Worm (Caenorhabditis elegans) whole organism, L4 larva: ENCODE measurements around the gene hrpf-2.

ENCODE experiments used
- F10B5.3 ChIP-seq: sonication (generic microtip); optimal IDR thresholded peaks from 2 replicates; lab custom pipeline; 2016; ENCODE audit warnings: mild to moderate bottlenecking, missing genetic modification characterization, missing compliant biosample characterization
- F37D6.2 ChIP-seq: sonication (generic microtip); optimal IDR thresholded peaks from 2 replicates; lab custom pipeline; 2016; ENCODE audit warnings: mild to moderate bottlenecking, missing genetic modification characterization, missing compliant biosample characterization
- F44E2.7 ChIP-seq: fragments of 200-800 bp; sonication (Bioruptor generic); IDR thresholded peaks from 2 replicates; pipeline ENCODE4 v2.1.2; 2022; ENCODE audit warnings: missing genetic modification characterization, missing compliant biosample characterization
- R02D3.7 ChIP-seq: fragments of 150-350 bp; sonication (generic microtip); optimal IDR thresholded peaks from 3 replicates; lab custom pipeline; 2014; ENCODE audit warnings: missing biosample characterization, missing genetic modification characterization
- aha-1 ChIP-seq: fragments of 150-350 bp; peaks from one replicate; lab custom pipeline; 2014; ENCODE audit warnings: missing biosample characterization, missing genetic modification characterization
- ceh-82 ChIP-seq: sonication (generic microtip); optimal IDR thresholded peaks from 2 replicates; lab custom pipeline; 2017; ENCODE audit warnings: missing biosample characterization, missing genetic modification characterization
- ces-1 ChIP-seq: fragments of 150-350 bp; sonication (generic microtip); optimal IDR thresholded peaks from 4 replicates; lab custom pipeline; 2014; ENCODE audit warnings: missing biosample characterization, missing genetic modification reagents, missing genetic modification characterization
- ctbp-1 ChIP-seq: fragments of 200-800 bp; sonication (Bioruptor generic); IDR thresholded peaks from 2 replicates; pipeline ENCODE4 v1.3.6; 2022; ENCODE audit warnings: missing genetic modification reagents, missing genetic modification characterization, missing compliant biosample characterization
- daf-16 ChIP-seq, 3 experiments: sonication (generic microtip); optimal IDR thresholded peaks; 2 replicates each; lab custom pipeline; 2016 to 2017; ENCODE audit warnings: missing genetic modification characterization in 3 of 3, missing genetic modification reagents in 3 of 3, mild to moderate bottlenecking in 2 of 3, missing compliant biosample characterization in 2 of 3, missing biosample characterization in 1 of 3, moderate library complexity in 1 of 3
- dpl-1 ChIP-seq: fragments of 150-350 bp; optimal IDR thresholded peaks from 2 replicates; lab custom pipeline; 2014; ENCODE audit warnings: missing biosample characterization, missing genetic modification reagents, missing genetic modification characterization
- egl-27 ChIP-seq: sonication (generic microtip); optimal IDR thresholded peaks from 3 replicates; lab custom pipeline; 2017; ENCODE audit warnings: missing biosample characterization, missing genetic modification reagents, missing genetic modification characterization
- egl-43 ChIP-seq: fragments of 200-800 bp; sonication (Bioruptor generic); IDR thresholded peaks from 2 replicates; pipeline ENCODE4 v1.3.6; 2022; ENCODE audit warnings: missing genetic modification reagents, missing genetic modification characterization, missing compliant biosample characterization
- fkh-10 ChIP-seq: fragments of 150-350 bp; optimal IDR thresholded peaks from 2 replicates; lab custom pipeline; 2014; ENCODE audit warnings: missing biosample characterization, missing genetic modification reagents, missing genetic modification characterization
- fos-1 ChIP-seq: fragments of 150-350 bp; optimal IDR thresholded peaks from 2 replicates; lab custom pipeline; 2014; ENCODE audit warnings: missing biosample characterization, missing genetic modification characterization
- hlh-30 ChIP-seq: sonication (generic microtip); optimal IDR thresholded peaks from 2 replicates; lab custom pipeline; 2017; ENCODE audit warnings: antibody characterized with exemption, mild to moderate bottlenecking, missing genetic modification characterization, missing compliant biosample characterization; ENCODE audit not compliant: insufficient read depth
- hmg-1.1 ChIP-seq: fragments of 200-800 bp; sonication (Bioruptor generic); IDR thresholded peaks from 2 replicates; pipeline ENCODE4 v1.3.6; 2022; ENCODE audit warnings: missing genetic modification reagents, missing genetic modification characterization, missing compliant biosample characterization
- lim-7 ChIP-seq: fragments of 200-800 bp; sonication (Bioruptor generic); IDR thresholded peaks from 2 replicates; pipeline ENCODE4 v1.3.6; 2022; ENCODE audit warnings: missing genetic modification characterization, missing compliant biosample characterization
- lin-1 ChIP-seq: fragments of 200-800 bp; sonication (Bioruptor generic); IDR thresholded peaks from 2 replicates; pipeline ENCODE4 v1.3.6; 2022; ENCODE audit warnings: missing genetic modification reagents, missing genetic modification characterization, missing compliant biosample characterization
- lin-29 ChIP-seq: fragments of 200-800 bp; sonication (Bioruptor generic); IDR thresholded peaks from 2 replicates; pipeline ENCODE4 v1.3.6; 2022; ENCODE audit warnings: missing genetic modification reagents, missing genetic modification characterization, missing compliant biosample characterization
- lin-38 ChIP-seq: fragments of 200-800 bp; sonication (Bioruptor generic); IDR thresholded peaks from 2 replicates; pipeline ENCODE4 v1.3.6; 2022; ENCODE audit warnings: missing genetic modification reagents, missing genetic modification characterization, missing compliant biosample characterization
- lin-39 ChIP-seq: fragments of 150-350 bp; optimal IDR thresholded peaks from 2 replicates; lab custom pipeline; 2014; ENCODE audit warnings: missing biosample characterization, missing genetic modification reagents, missing genetic modification characterization
- lsy-2 ChIP-seq, 2 experiments: fragments of 150-350 bp in 1 of 2; sonication (generic microtip) in 1 of 2; optimal IDR thresholded peaks; 2 replicates each; lab custom pipeline; 2014 to 2017; ENCODE audit warnings: missing biosample characterization in 2 of 2, missing genetic modification characterization in 2 of 2
- madf-5 ChIP-seq, 2 experiments: fragments of 200-800 bp; sonication (Bioruptor generic); IDR thresholded peaks; 2 replicates each; pipeline ENCODE4 v1.3.6; 2022; ENCODE audit warnings: missing compliant biosample characterization in 2 of 2, missing genetic modification characterization in 2 of 2
- madf-9 ChIP-seq: fragments of 200-800 bp; sonication (Bioruptor generic); conservative IDR thresholded peaks from 2 replicates; pipeline ENCODE4 v1.3.6; 2022; ENCODE audit warnings: missing genetic modification reagents, missing genetic modification characterization, missing compliant biosample characterization
- mep-1 ChIP-seq: fragments of 150-350 bp; sonication (generic microtip); optimal IDR thresholded peaks from 3 replicates; lab custom pipeline; 2014; ENCODE audit warnings: missing biosample characterization, missing genetic modification characterization
- mes-2 ChIP-seq: sonication (generic microtip); optimal IDR thresholded peaks from 2 replicates; lab custom pipeline; 2016; ENCODE audit warnings: missing genotype, mild to moderate bottlenecking, missing genetic modification characterization, missing compliant biosample characterization; ENCODE audit not compliant: poor library complexity, severe bottlenecking
- nhr-10 ChIP-seq: fragments of 150-350 bp; optimal IDR thresholded peaks from 2 replicates; lab custom pipeline; 2014; ENCODE audit warnings: missing biosample characterization, missing genetic modification characterization
- nhr-102 ChIP-seq: sonication (generic microtip); optimal IDR thresholded peaks from 2 replicates; lab custom pipeline; 2016; ENCODE audit warnings: mild to moderate bottlenecking, missing genetic modification characterization, moderate library complexity, missing compliant biosample characterization
- nhr-11 ChIP-seq: fragments of 150-350 bp; optimal IDR thresholded peaks from 2 replicates; lab custom pipeline; 2014; ENCODE audit warnings: missing biosample characterization, missing genetic modification characterization
- nhr-41 ChIP-seq: fragments of 200-800 bp; sonication (Bioruptor generic); IDR thresholded peaks from 2 replicates; pipeline ENCODE4 v1.3.6; 2022; ENCODE audit warnings: missing genetic modification reagents, missing genetic modification characterization, missing compliant biosample characterization
- nhr-42 ChIP-seq: fragments of 200-800 bp; sonication (Bioruptor generic); IDR thresholded peaks from 2 replicates; pipeline ENCODE4 v1.3.6; 2022; ENCODE audit warnings: missing genetic modification characterization, missing compliant biosample characterization
- pqm-1 ChIP-seq: sonication (generic microtip); optimal IDR thresholded peaks from 2 replicates; lab custom pipeline; 2017; ENCODE audit warnings: missing biosample characterization, missing genetic modification characterization
- rbr-2 ChIP-seq: sonication (generic microtip); optimal IDR thresholded peaks from 2 replicates; lab custom pipeline; 2016; ENCODE audit warnings: missing genotype, missing genetic modification characterization, missing compliant biosample characterization
- set-16 ChIP-seq: fragments of 200-800 bp; sonication (Bioruptor generic); IDR thresholded peaks from 2 replicates; pipeline ENCODE4 v1.3.6; 2022; ENCODE audit warnings: missing genetic modification reagents, missing genetic modification characterization, missing compliant biosample characterization
- skn-1 ChIP-seq: fragments of 150-350 bp; optimal IDR thresholded peaks from 2 replicates; lab custom pipeline; 2014; ENCODE audit warnings: missing biosample characterization, missing genetic modification characterization
- snpc-1.2 ChIP-seq: fragments of 200-800 bp; sonication (Bioruptor generic); IDR thresholded peaks from 2 replicates; pipeline ENCODE4 v1.3.6; 2022; ENCODE audit warnings: missing genetic modification reagents, missing genetic modification characterization, missing compliant biosample characterization
- snpc-4 ChIP-seq: fragments of 150-350 bp; optimal IDR thresholded peaks from 2 replicates; lab custom pipeline; 2014; ENCODE audit warnings: missing biosample characterization, missing genetic modification characterization
- spr-3 ChIP-seq: fragments of 200-800 bp; sonication (Bioruptor generic); optimal IDR thresholded peaks from 2 replicates; lab custom pipeline; 2018; ENCODE audit warnings: mild to moderate bottlenecking, missing genetic modification characterization, missing compliant biosample characterization
- unc-62 ChIP-seq, 3 experiments: fragments of 150-350 bp in 1 of 3; sonication (generic microtip); optimal IDR thresholded peaks in 2 of 3; peaks in 1 of 3; 1 replicate in 1 of 3; 2 replicates in 2 of 3; lab custom pipeline; 2014 to 2017; ENCODE audit warnings: missing biosample characterization in 3 of 3, missing genetic modification characterization in 3 of 3, missing genetic modification reagents in 3 of 3, missing genotype in 1 of 3
- vab-7 ChIP-seq: fragments of 200-800 bp; sonication (Bioruptor generic); IDR thresholded peaks from 2 replicates; pipeline ENCODE4 v1.3.6; 2022; ENCODE audit warnings: missing genetic modification reagents, missing genetic modification characterization, missing compliant biosample characterization
- zag-1 ChIP-seq: fragments of 150-350 bp; optimal IDR thresholded peaks from 2 replicates; lab custom pipeline; 2014; ENCODE audit warnings: missing biosample characterization, missing genetic modification characterization
- zfp-3 ChIP-seq: fragments of 200-800 bp; sonication (Bioruptor generic); conservative IDR thresholded peaks from 2 replicates; pipeline ENCODE4 v1.3.6; 2022; ENCODE audit warnings: missing genetic modification reagents, missing genetic modification characterization, missing compliant biosample characterization
- ztf-11 ChIP-seq: fragments of 150-350 bp; optimal IDR thresholded peaks from 2 replicates; lab custom pipeline; 2014; ENCODE audit warnings: missing biosample characterization, missing genetic modification characterization

The hrpf-2 gene

DNA sequence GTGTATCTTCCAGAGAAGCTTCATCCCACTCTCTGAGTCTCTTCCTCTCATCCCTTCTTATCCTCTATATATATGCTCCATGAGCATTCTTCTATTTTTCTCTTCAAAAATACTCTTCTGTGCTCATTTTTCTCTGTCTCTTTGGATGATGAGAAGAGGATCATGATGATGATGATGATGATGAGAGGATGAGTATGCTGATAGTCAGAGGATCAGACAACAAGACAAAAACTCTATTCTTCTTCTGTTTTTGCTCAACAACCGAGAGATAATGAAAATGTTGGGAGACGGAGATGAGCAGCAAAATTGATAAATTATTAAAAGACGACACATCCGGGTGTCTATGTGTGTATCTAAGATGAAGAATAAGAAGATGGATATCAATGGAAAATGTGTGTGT, 17.0 kb upstream of the hrpf-2 start (continued):
- TF ChIP-seq skn-1 (tag; lab: Kevin White, UChicago) (no peak), pqm-1 (no peak), nhr-42 (no peak), nhr-11 (tag; lab: Kevin White, UChicago) (peak; percentile 74), F37D6.2 (tag; lab: Kevin White, UChicago) (no peak), daf-16 (GFP tag; optimal IDR thresholded peaks at IDR 0.05; lab: Kevin White, UChicago) (peak in 1 of 2 experiments; percentile 46), daf-16 (tag; optimal IDR thresholded peaks at IDR 0.05; lab: Kevin White, UChicago) (no peak), lim-7 (GFP tag; lab: Robert Waterston, UW) (no peak), F44E2.7 (GFP tag; lab: Robert Waterston, UW) (no peak), nhr-41 (GFP tag; lab: Robert Waterston, UW) (no peak)

DNA sequence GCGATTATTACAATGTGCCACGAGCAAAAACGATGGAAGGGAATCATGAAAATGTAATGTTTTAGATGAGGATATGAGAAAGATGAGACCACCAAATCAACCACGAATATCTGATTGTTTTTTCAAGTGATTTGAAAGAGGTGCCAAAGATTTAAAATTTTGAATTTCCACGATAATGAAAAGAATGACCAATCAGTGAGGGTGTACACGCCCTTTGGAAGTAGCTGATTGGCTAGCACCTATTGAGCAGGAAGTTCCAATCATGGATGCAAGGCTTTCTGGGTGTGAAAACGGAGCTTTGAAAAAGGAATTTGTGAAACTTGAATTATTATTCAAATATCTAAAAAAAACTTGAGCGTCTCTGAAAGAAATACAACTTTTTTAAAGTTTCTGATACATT, 15.2 kb upstream of the hrpf-2 start:
- TF ChIP-seq unc-62 (GFP tag; optimal IDR thresholded peaks at IDR 0.05 in 1 of 2; lab: Kevin White, UChicago) (peak in 1 of 2 experiments; percentile 15), unc-62 (tag; optimal IDR thresholded peaks at IDR 0.05; lab: Kevin White, UChicago) (no peak), nhr-102 (tag; lab: Kevin White, UChicago) (no peak)

DNA sequence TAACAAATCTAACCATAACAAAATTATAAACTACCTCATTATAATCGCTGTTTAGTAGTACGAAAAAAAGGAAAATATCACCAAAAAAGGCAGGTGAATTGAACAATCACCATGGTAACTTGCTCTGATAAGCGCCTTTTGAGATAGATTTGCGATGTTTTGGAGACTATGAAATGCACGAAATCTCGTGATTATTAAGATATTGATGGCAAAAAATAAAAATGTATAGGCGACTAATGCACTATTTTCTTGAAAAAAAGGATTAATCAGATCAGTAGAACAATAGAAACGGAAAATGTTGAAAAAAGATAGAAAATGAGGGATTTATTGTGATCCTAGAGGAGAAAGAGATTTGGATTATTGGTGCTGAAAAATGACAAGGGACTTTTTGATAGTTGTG, 12.2 kb upstream of the hrpf-2 start:
- TF ChIP-seq rbr-2 (no peak), madf-5 (GFP tag; IDR thresholded peaks at IDR 0.05; lab: Robert Waterston, UW) (no peak), ceh-82 (no peak), egl-43 (no peak), nhr-10 (tag; lab: Kevin White, UChicago) (no peak), hlh-30 (tag; lab: Kevin White, UChicago) (no peak), dpl-1 (GFP tag; lab: Kevin White, UChicago) (no peak), zfp-3 (GFP tag; lab: Robert Waterston, UW) (no peak), daf-16 (GFP tag; optimal IDR thresholded peaks at IDR 0.05; lab: Kevin White, UChicago) (no peak), daf-16 (tag; optimal IDR thresholded peaks at IDR 0.05; lab: Kevin White, UChicago) (no peak)

DNA sequence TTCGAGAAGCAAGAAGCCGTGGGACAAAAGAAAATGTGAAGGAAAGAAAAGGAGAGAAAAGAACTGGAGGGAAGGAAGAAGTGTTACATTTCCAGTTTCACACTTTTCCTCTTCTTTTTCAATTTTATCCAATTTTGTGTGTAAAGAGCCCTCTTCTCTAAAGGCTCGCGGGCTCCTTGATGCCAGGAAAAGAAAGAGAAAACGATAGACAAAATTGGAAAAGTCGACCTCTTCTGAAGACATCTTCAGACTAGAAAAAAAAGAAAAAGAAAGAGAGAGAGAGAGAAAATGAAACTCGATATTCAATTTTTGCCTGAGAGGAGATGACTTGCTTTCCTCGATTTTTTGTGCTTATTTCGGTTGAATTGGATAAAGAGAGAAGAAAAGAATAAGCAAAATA, 8.7 kb upstream of the hrpf-2 start:
- TF ChIP-seq ces-1 (GFP tag; lab: Kevin White, UChicago) (no peak), madf-9 (GFP tag; lab: Robert Waterston, UW) (no peak), snpc-1.2 (no peak), lsy-2 (tag; optimal IDR thresholded peaks at IDR 0.05; lab: Kevin White, UChicago) (no peak), ctbp-1 (peak; percentile 13; the same call in 1 of the 2 replicates), fkh-10 (peak; percentile 69), R02D3.7 (tag; lab: Kevin White, UChicago) (no peak), lin-1 (GFP tag; lab: Robert Waterston, UW) (no peak), fos-1 (tag; lab: Kevin White, UChicago) (no peak), mes-2 (tag; lab: Kevin White, UChicago) (no peak)

DNA sequence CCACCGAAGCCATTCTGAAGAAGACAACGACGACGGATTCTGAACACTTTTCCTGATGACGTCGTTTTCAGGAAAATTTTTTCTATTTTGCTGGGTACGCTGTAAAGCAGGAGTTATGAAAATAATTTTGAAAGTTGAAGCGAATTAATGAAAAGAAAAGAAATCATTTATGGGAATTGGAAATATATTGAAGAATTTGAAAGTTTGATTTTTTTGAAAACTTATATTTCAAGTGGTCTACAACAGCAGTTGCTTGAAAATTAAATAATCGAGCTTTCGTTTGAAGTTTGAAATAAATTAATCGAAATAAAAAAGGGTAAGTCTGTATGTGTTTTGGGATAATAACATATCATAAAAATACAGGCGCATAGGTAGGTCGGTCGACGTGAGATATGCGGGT, 7.6 kb upstream of the hrpf-2 start, which contains the start of gene shl-1:
shl-1 (minus strand) TSS at position 101 of the 400 bp plus-strand sequence.
- TF ChIP-seq aha-1 (tag; lab: Kevin White, UChicago), result peak; percentile 79
- TF ChIP-seq set-16 (GFP tag; lab: Robert Waterston, UW), result no peak
- TF ChIP-seq, all 104 proteins: peak for 1

DNA sequence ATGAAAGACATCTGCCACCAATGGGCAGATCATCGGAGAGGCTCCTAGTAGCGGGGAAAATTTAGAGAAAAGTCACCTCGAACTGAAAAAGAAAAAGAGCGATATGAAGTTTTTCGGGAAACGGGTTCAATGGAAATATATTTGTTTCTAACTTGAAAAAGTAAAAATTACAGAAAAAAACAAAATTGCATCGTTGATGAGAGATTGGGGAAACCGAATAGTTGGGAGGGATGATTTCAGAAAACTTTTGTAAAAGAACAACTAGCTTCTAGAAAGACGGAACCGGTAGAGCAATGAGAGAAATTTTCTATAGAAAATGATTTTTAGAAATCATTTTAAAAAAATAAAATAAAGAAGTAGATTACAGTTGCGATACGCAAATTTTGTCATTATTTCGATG, 2.1 kb upstream of the hrpf-2 start:
- TF ChIP-seq zag-1 (tag; lab: Kevin White, UChicago), result no peak
- TF ChIP-seq ztf-11 (tag; lab: Kevin White, UChicago), result no peak
- TF ChIP-seq mep-1 (tag; lab: Kevin White, UChicago), result no peak
- no peak for TF ChIP-seq madf-9 (GFP tag; lab: Robert Waterston, UW)
- TF ChIP-seq vab-7 (GFP tag; lab: Robert Waterston, UW), result no peak
- TF ChIP-seq fkh-10, result no peak
- TF ChIP-seq spr-3 (GFP tag; lab: Kevin White, UChicago), result no peak
- no peak for TF ChIP-seq egl-27 (tag; lab: Kevin White, UChicago)
- no peak for TF ChIP-seq F44E2.7 (GFP tag; lab: Robert Waterston, UW)
- no peak for TF ChIP-seq lin-29
- TF ChIP-seq aha-1 (tag; lab: Kevin White, UChicago), result no peak
- 0 out of 2 replicates have a peak, but pooled peaks have one; percentile 19 for TF ChIP-seq lin-38 (GFP tag; lab: Robert Waterston, UW)
- no peak for TF ChIP-seq hmg-1.1 (GFP tag; lab: Robert Waterston, UW)
- no peak for TF ChIP-seq snpc-4 (tag; lab: Kevin White, UChicago)
- no peak for TF ChIP-seq F10B5.3 (tag; lab: Kevin White, UChicago)
- TF ChIP-seq lin-39 (tag; lab: Kevin White, UChicago), result no peak
